Worm (Caenorhabditis elegans) whole organism, midembryonic: ENCODE results near the gene cyp-13A12.

Experiments used
- cog-1 ChIP-seq: sonication (generic microtip); optimal IDR thresholded peaks from 2 replicates; lab custom pipeline; 2016; ENCODE audit warnings: missing genetic modification characterization, missing compliant biosample characterization
- flt-1 ChIP-seq: fragments of 200-800 bp; sonication (Bioruptor generic); IDR thresholded peaks from 2 replicates; pipeline ENCODE4 v1.3.6; 2022; ENCODE audit warnings: missing genetic modification characterization, missing compliant biosample characterization
- klf-2 ChIP-seq: fragments of 200-800 bp; sonication (Bioruptor generic); conservative IDR thresholded peaks from 2 replicates; pipeline ENCODE4 v1.3.6; 2022; ENCODE audit warnings: missing genetic modification reagents, missing genetic modification characterization, missing compliant biosample characterization
- ref-1 ChIP-seq: fragments of 200-800 bp; sonication (Bioruptor generic); conservative IDR thresholded peaks from 2 replicates; pipeline ENCODE4 v1.3.6; 2022; ENCODE audit warnings: missing genetic modification reagents, missing genetic modification characterization, missing compliant biosample characterization
- ztf-29 ChIP-seq: fragments of 200-800 bp; sonication (Bioruptor generic); IDR thresholded peaks from 2 replicates; pipeline ENCODE4 v1.3.6; 2022; ENCODE audit warnings: missing genetic modification reagents, missing genetic modification characterization, missing compliant biosample characterization

ce11 chrIII:13027949-13028348, 3.6 kb downstream of the cyp-13A12 start:
- TF ChIP-seq flt-1 (GFP tag; lab: Robert Waterston, UW) (no peak), ref-1 (no peak), cog-1 (tag; lab: Kevin White, UChicago) (no peak), klf-2 (GFP tag; lab: Robert Waterston, UW) (no peak), ztf-29 (GFP tag; lab: Robert Waterston, UW) (no peak)
